Comparison of ENCODE assay signal across 6 fruit fly cellular contexts in the genomic region with DNA sequence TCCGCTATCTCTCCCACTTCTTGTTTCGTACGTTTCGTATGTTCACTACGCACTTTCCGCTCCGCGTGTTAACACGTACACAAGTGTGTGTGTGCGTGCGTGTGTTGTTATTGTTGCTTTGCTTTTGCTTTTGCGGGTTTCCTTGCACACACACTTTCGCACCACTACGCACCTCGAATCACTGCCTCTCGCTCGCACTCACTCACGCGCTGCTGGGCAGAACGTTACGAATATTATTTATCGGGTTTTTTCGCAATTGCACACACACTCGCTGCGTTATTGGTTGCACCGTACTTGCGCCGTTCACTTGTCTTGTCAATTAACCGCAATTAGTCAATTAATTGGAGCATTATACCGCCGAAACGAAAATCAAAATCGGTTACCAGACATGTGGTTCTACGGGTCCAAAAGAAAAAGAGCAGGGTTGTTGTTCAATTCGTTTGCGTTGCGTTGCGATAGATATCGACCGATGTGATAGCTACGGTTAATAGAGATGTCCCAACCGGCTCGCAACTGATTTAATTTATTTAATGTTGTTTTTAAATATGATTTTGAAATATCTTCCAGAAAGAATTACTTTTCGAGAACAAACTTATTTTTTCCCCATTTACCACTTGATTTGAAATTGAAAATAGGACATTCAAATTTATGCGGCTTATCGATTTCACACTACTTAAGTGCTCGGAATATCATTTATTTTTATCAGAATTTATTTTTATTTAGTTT.
A peak's percentile ranks its signal among the peaks of the same experiment; 100 is the strongest.
TF ChIP-seq lines count a peak whose summit lies in the region.

A gene (minus strand): TSS at position 395 of the 726 bp plus-strand sequence.

- TF ChIP-seq CTCF in whole organism, embryonic (GFP tag; optimal IDR thresholded peaks at IDR 0.05; lab: Kevin White, UChicago): no peak

TF ChIP-seq in whole organism, 6 proteins besides CTCF, POLR2A, EP300 and RAD21:
- TF ChIP-seq CG8478 (optimal IDR thresholded peaks at IDR 0.05; lab: Kevin White, UChicago): peak; percentile 13
- no peak for TF ChIP-seq usp (GFP tag; optimal IDR thresholded peaks at IDR 0.05; lab: Kevin White, UChicago)
- no peak for TF ChIP-seq psq (optimal IDR thresholded peaks at IDR 0.05; lab: Kevin White, UChicago)
- no peak for TF ChIP-seq pan (optimal IDR thresholded peaks at IDR 0.05; lab: Kevin White, UChicago)
- no peak for TF ChIP-seq EcR (GFP tag; optimal IDR thresholded peaks at IDR 0.05; lab: Kevin White, UChicago)
- TF ChIP-seq Dll (optimal IDR thresholded peaks at IDR 0.05; lab: Kevin White, UChicago): no peak

TF ChIP-seq in whole organism, adult, 20 proteins besides CTCF, POLR2A, EP300 and RAD21 (continues in another document):
- TF ChIP-seq CG12768 (GFP tag; optimal IDR thresholded peaks at IDR 0.05; lab: Kevin White, UChicago) (peak; percentile 40), cic (GFP tag; optimal IDR thresholded peaks at IDR 0.05; lab: Kevin White, UChicago) (no peak), CG11617 (GFP tag; optimal IDR thresholded peaks at IDR 0.05; lab: Kevin White, UChicago) (peak; percentile 56), CG1620 (GFP tag; optimal IDR thresholded peaks at IDR 0.05; lab: Kevin White, UChicago) (peak; percentile 79), cnc (optimal IDR thresholded peaks at IDR 0.05; lab: Kevin White, UChicago) (no peak), CG14711 (tag; optimal IDR thresholded peaks at IDR 0.05; lab: Kevin White, UChicago) (peak; percentile 91), CG5204 (GFP tag; optimal IDR thresholded peaks at IDR 0.05; lab: Kevin White, UChicago) (peak; percentile 67), pad (GFP tag; optimal IDR thresholded peaks at IDR 0.05; lab: Kevin White, UChicago) (peak; percentile 33), kay (GFP tag; lab: Kevin White, UChicago; ENCODE audit: borderline replicate concordance) (no peak), Crg-1 (GFP tag; optimal IDR thresholded peaks at IDR 0.05; lab: Kevin White, UChicago) (peak; percentile 69), tj (GFP tag; optimal IDR thresholded peaks at IDR 0.05; lab: Kevin White, UChicago) (peak; percentile 55), CG7045 (GFP tag; optimal IDR thresholded peaks at IDR 0.05; lab: Kevin White, UChicago) (no peak), CG33017 (tag; optimal IDR thresholded peaks at IDR 0.05; lab: Kevin White, UChicago) (no peak), toe (GFP tag; optimal IDR thresholded peaks at IDR 0.05; lab: Kevin White, UChicago) (peak; percentile 85), ovo (GFP tag; optimal IDR thresholded peaks at IDR 0.05; lab: Kevin White, UChicago) (peak; percentile 65)

TF ChIP-seq in whole organism, embryonic, 481 proteins besides CTCF, POLR2A, EP300 and RAD21 (continues in another document):
- TF ChIP-seq MTF-1 (GFP tag; optimal IDR thresholded peaks at IDR 0.05; lab: Kevin White, UChicago; ENCODE audit: borderline replicate concordance): no peak
- TF ChIP-seq dmrt11E (tag; optimal IDR thresholded peaks at IDR 0.05; lab: Kevin White, UChicago): peak; percentile 60
- TF ChIP-seq CG18619 (GFP tag; optimal IDR thresholded peaks at IDR 0.05; lab: Kevin White, UChicago): peak; percentile 55
- TF ChIP-seq CG12942 (GFP tag; optimal IDR thresholded peaks at IDR 0.05; lab: Kevin White, UChicago): peak; percentile 59
- peak; percentile 52 for TF ChIP-seq Fer2 (tag; optimal IDR thresholded peaks at IDR 0.05; lab: Kevin White, UChicago)
- peak; percentile 41 for TF ChIP-seq oc (tag; optimal IDR thresholded peaks at IDR 0.05; lab: Kevin White, UChicago)
- peak; percentile 18 for TF ChIP-seq slp2 (GFP tag; optimal IDR thresholded peaks at IDR 0.05; lab: Kevin White, UChicago)
- TF ChIP-seq gsb-n (tag; optimal IDR thresholded peaks at IDR 0.05; lab: Kevin White, UChicago): peak; percentile 28
- peak; percentile 55 for TF ChIP-seq stwl (tag; optimal IDR thresholded peaks at IDR 0.05; lab: Kevin White, UChicago)
- TF ChIP-seq Hsf (GFP tag; optimal IDR thresholded peaks at IDR 0.05; lab: Kevin White, UChicago): peak; percentile 76
- peak; percentile 68 for TF ChIP-seq tgo (GFP tag; IDR thresholded peaks at IDR 0.05; lab: Robert Waterston, UW)
- TF ChIP-seq CG14965 (GFP tag; optimal IDR thresholded peaks at IDR 0.05; lab: Kevin White, UChicago; ENCODE audit: borderline replicate concordance): no peak
- no peak for TF ChIP-seq Hr78 (GFP tag; optimal IDR thresholded peaks at IDR 0.05; lab: Kevin White, UChicago)
- TF ChIP-seq Dbx (GFP tag; IDR thresholded peaks at IDR 0.05; lab: Robert Waterston, UW): peak; percentile 84
- peak; percentile 39 for TF ChIP-seq CG9797 (GFP tag; optimal IDR thresholded peaks at IDR 0.05; lab: Kevin White, UChicago)

TF ChIP-seq in whole organism, prepupa, 60 proteins besides CTCF, POLR2A, EP300 and RAD21 (continues in another document):
- TF ChIP-seq CG4318 (GFP tag; optimal IDR thresholded peaks at IDR 0.05; lab: Kevin White, UChicago): no peak
- peak; percentile 27 for TF ChIP-seq CG10669 (GFP tag; optimal IDR thresholded peaks at IDR 0.05; lab: Kevin White, UChicago)
- no peak for TF ChIP-seq dac (GFP tag; optimal IDR thresholded peaks at IDR 0.05; lab: Kevin White, UChicago)
- no peak for TF ChIP-seq Lpt (GFP tag; optimal IDR thresholded peaks at IDR 0.05; lab: Kevin White, UChicago)
- no peak for TF ChIP-seq CG6276 (GFP tag; optimal IDR thresholded peaks at IDR 0.05; lab: Kevin White, UChicago)
- no peak for TF ChIP-seq fd85E (GFP tag; optimal IDR thresholded peaks at IDR 0.05; lab: Kevin White, UChicago)
- TF ChIP-seq CG11762 (GFP tag; optimal IDR thresholded peaks at IDR 0.05; lab: Kevin White, UChicago; ENCODE audit: insufficient read depth): no peak
- TF ChIP-seq cyc (GFP tag; optimal IDR thresholded peaks at IDR 0.05; lab: Kevin White, UChicago): peak; percentile 45
- TF ChIP-seq Gug (GFP tag; IDR thresholded peaks at IDR 0.05; lab: Robert Waterston, UW): 0 out of 2 replicates have a peak, but pooled peaks have one; percentile 12
- TF ChIP-seq CG1621 (tag; optimal IDR thresholded peaks at IDR 0.05; lab: Kevin White, UChicago): peak; percentile 97
- no peak for TF ChIP-seq CG7368 (GFP tag; optimal IDR thresholded peaks at IDR 0.05; lab: Kevin White, UChicago)
- peak; percentile 14 for TF ChIP-seq Sox102F (GFP tag; optimal IDR thresholded peaks at IDR 0.05; lab: Kevin White, UChicago)
- no peak for TF ChIP-seq Hr38 (GFP tag; optimal IDR thresholded peaks at IDR 0.05; lab: Kevin White, UChicago)
- peak; percentile 65 for TF ChIP-seq Ets21C (GFP tag; optimal IDR thresholded peaks at IDR 0.05; lab: Kevin White, UChicago)
- TF ChIP-seq Sox15 (GFP tag; optimal IDR thresholded peaks at IDR 0.05; lab: Kevin White, UChicago): peak; percentile 32
- peak; percentile 49 for TF ChIP-seq CG32006 (GFP tag; optimal IDR thresholded peaks at IDR 0.05; lab: Kevin White, UChicago)

TF ChIP-seq in whole organism, pupa, 21 proteins besides CTCF, POLR2A, EP300 and RAD21 (continues in another document):
- TF ChIP-seq Snoo (tag; optimal IDR thresholded peaks at IDR 0.05; lab: Kevin White, UChicago): peak; percentile 27
- TF ChIP-seq CG10348 (GFP tag; IDR thresholded peaks at IDR 0.05; lab: Robert Waterston, UW): no peak
- TF ChIP-seq CG4496 (GFP tag; IDR thresholded peaks at IDR 0.05; lab: Robert Waterston, UW): 0 out of 3 replicates have a peak, but pooled peaks have one; percentile 35
- peak; percentile 35 for TF ChIP-seq Pif1A (GFP tag; optimal IDR thresholded peaks at IDR 0.05; lab: Kevin White, UChicago)
- no peak for TF ChIP-seq CG8301 (tag; optimal IDR thresholded peaks at IDR 0.05; lab: Kevin White, UChicago)
- no peak for TF ChIP-seq CG9948 (tag; optimal IDR thresholded peaks at IDR 0.05; lab: Kevin White, UChicago)
- no peak for TF ChIP-seq gl (tag; optimal IDR thresholded peaks at IDR 0.05; lab: Kevin White, UChicago)
- no peak for TF ChIP-seq D1 (tag; optimal IDR thresholded peaks at IDR 0.05; lab: Kevin White, UChicago)
- peak; percentile 45; the same call in 1 of the 2 replicates for TF ChIP-seq Ets98B (GFP tag; IDR thresholded peaks at IDR 0.05; lab: Robert Waterston, UW)
- TF ChIP-seq Pif1B (GFP tag; optimal IDR thresholded peaks at IDR 0.05; lab: Kevin White, UChicago): no peak
- TF ChIP-seq CG32121 (GFP tag; IDR thresholded peaks at IDR 0.05; lab: Robert Waterston, UW): peak; percentile 64
- TF ChIP-seq CG12605 (GFP tag; IDR thresholded peaks at IDR 0.05; lab: Robert Waterston, UW): no peak
- TF ChIP-seq CG15710 (tag; optimal IDR thresholded peaks at IDR 0.05; lab: Kevin White, UChicago): no peak
- no peak for TF ChIP-seq CG13204 (GFP tag; optimal IDR thresholded peaks at IDR 0.05; lab: Kevin White, UChicago)
- TF ChIP-seq EcR (GFP tag; optimal IDR thresholded peaks at IDR 0.05; lab: Kevin White, UChicago): no peak
- no peak for TF ChIP-seq CG34367 (tag; optimal IDR thresholded peaks at IDR 0.05; lab: Kevin White, UChicago)
- TF ChIP-seq rn (GFP tag; IDR thresholded peaks at IDR 0.05; lab: Robert Waterston, UW): no peak
- peak; percentile 76; the same call in 2 of the 3 replicates for TF ChIP-seq fd96Ca (GFP tag; IDR thresholded peaks at IDR 0.05; lab: Robert Waterston, UW)

TF ChIP-seq in whole organism, wandering third instar larva, 38 proteins besides CTCF, POLR2A, EP300 and RAD21 (continues in another document):
- TF ChIP-seq foxo (GFP tag; optimal IDR thresholded peaks at IDR 0.05; lab: Kevin White, UChicago) (peak in 1 of 2 experiments; percentile 65), Dif (GFP tag; optimal IDR thresholded peaks at IDR 0.05; lab: Kevin White, UChicago; ENCODE audit: partially characterized antibody) (no peak), Myc (optimal IDR thresholded peaks at IDR 0.05; lab: Kevin White, UChicago) (peak; percentile 17), ey (GFP tag; optimal IDR thresholded peaks at IDR 0.05; lab: Kevin White, UChicago) (peak; percentile 44), Hnf4 (GFP tag; optimal IDR thresholded peaks at IDR 0.05; lab: Kevin White, UChicago) (peak; percentile 69), usp (GFP tag; optimal IDR thresholded peaks at IDR 0.05; lab: Kevin White, UChicago) (no peak), psq (GFP tag; optimal IDR thresholded peaks at IDR 0.05; lab: Kevin White, UChicago) (peak; percentile 48), rgr (GFP tag; optimal IDR thresholded peaks at IDR 0.05; lab: Kevin White, UChicago) (peak; percentile 62), fru (GFP tag; optimal IDR thresholded peaks at IDR 0.05; lab: Kevin White, UChicago) (peak; percentile 43), Rel (GFP tag; optimal IDR thresholded peaks at IDR 0.05; lab: Kevin White, UChicago) (no peak), Rel (tag; optimal IDR thresholded peaks at IDR 0.05; lab: Kevin White, UChicago) (no peak), Hr78 (GFP tag; optimal IDR thresholded peaks at IDR 0.05; lab: Kevin White, UChicago) (no peak), Mio (GFP tag; optimal IDR thresholded peaks at IDR 0.05; lab: Kevin White, UChicago) (no peak), lola (GFP tag; optimal IDR thresholded peaks at IDR 0.05; lab: Kevin White, UChicago) (no peak), Dfd (GFP tag; optimal IDR thresholded peaks at IDR 0.05; lab: Kevin White, UChicago) (no peak), br (GFP tag; optimal IDR thresholded peaks at IDR 0.05; lab: Kevin White, UChicago) (peak; percentile 42), Jra (GFP tag; optimal IDR thresholded peaks at IDR 0.05; lab: Kevin White, UChicago) (peak; percentile 30), CrebA (GFP tag; optimal IDR thresholded peaks at IDR 0.05; lab: Kevin White, UChicago; ENCODE audit: borderline replicate concordance) (no peak), dsf (GFP tag; optimal IDR thresholded peaks at IDR 0.05; lab: Kevin White, UChicago; ENCODE audit: borderline replicate concordance) (no peak)
